Fruit fly (Drosophila melanogaster): ENCODE data around the gene Paip2.

Paip2 gene

DNA sequence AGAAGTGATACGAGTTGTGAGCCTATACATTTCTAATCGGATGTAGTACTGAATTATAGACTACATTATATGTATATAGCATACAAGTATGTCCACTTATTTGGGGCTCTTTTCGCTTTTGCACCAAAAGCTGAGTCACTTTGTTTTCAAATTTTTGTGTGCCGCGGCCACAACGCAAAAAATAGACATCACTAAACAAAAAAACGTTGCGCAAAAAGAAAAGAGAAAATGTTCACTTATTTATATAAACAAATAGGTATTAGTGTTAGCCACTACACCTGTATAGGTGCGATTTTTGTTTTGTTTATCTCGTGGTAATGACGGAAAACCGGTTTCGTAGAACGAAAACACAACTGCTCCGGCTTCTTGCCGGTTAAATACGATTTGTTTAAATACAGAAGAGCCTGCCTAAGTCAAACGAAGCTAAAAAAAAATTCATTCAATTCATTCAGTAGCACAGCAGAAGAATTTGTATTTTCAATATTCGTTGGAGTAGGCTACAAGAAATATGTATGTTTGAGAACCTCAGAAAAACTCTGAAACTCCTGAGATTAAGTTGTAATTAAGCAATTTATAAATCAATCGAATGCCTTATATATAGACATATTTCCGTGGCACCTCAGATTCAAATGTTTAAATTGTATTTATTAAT lies 2.5 kb downstream of the Paip2 start (continued):
- TF ChIP-seq Vsx1 (GFP tag; optimal IDR thresholded peaks at IDR 0.05) (no peak), Mes4 (GFP tag; optimal IDR thresholded peaks at IDR 0.05) (no peak), CG5953 (GFP tag; IDR thresholded peaks at IDR 0.05) (no peak), Hmr (GFP tag; optimal IDR thresholded peaks at IDR 0.05) (no peak), CG18599 (GFP tag; optimal IDR thresholded peaks at IDR 0.05) (no peak), cg (GFP tag; optimal IDR thresholded peaks at IDR 0.05) (peak; percentile 64), grau (tag; optimal IDR thresholded peaks at IDR 0.05) (peak; percentile 96), CG17385 (GFP tag; optimal IDR thresholded peaks at IDR 0.05) (no peak), Gsc (GFP tag; IDR thresholded peaks at IDR 0.05) (no peak), pho (GFP tag; optimal IDR thresholded peaks at IDR 0.05) (no peak), sisA (GFP tag; IDR thresholded peaks at IDR 0.05) (no peak), Camta (GFP tag; optimal IDR thresholded peaks at IDR 0.05) (no peak), da (GFP tag; optimal IDR thresholded peaks at IDR 0.05) (no peak), chm (GFP tag; IDR thresholded peaks at IDR 0.05) (no peak), gem (tag; optimal IDR thresholded peaks at IDR 0.05) (peak; percentile 30), croc (GFP tag; conservative IDR thresholded peaks at IDR 0.05) (no peak), ATbp (GFP tag; optimal IDR thresholded peaks at IDR 0.05) (no peak), sd (tag; optimal IDR thresholded peaks at IDR 0.05) (peak; percentile 51), H2.0 (GFP tag; IDR thresholded peaks at IDR 0.05) (no peak), Hr39 (optimal IDR thresholded peaks at IDR 0.05) (no peak), CG6765 (GFP tag; optimal IDR thresholded peaks at IDR 0.05) (no peak), zf30C (GFP tag; optimal IDR thresholded peaks at IDR 0.05) (no peak), fu2 (GFP tag; optimal IDR thresholded peaks at IDR 0.05) (no peak), exex (tag; optimal IDR thresholded peaks at IDR 0.05) (peak; percentile 37), ro (GFP tag; IDR thresholded peaks at IDR 0.05) (no peak), sc (optimal IDR thresholded peaks at IDR 0.05) (no peak), sc (GFP tag; optimal IDR thresholded peaks at IDR 0.05) (no peak), CG33213 (GFP tag; optimal IDR thresholded peaks at IDR 0.05) (no peak), hbn (GFP tag; IDR thresholded peaks at IDR 0.05; ENCODE audit: partially characterized antibody) (no peak), CG13624 (GFP tag; optimal IDR thresholded peaks at IDR 0.05) (peak; percentile 39), CG10543 (GFP tag; optimal IDR thresholded peaks at IDR 0.05) (peak; percentile 29), CG3281 (GFP tag; optimal IDR thresholded peaks at IDR 0.05) (peak; percentile 22), luna (GFP tag; optimal IDR thresholded peaks at IDR 0.05) (no peak), nmo (GFP tag; optimal IDR thresholded peaks at IDR 0.05) (no peak), CG10147 (GFP tag; optimal IDR thresholded peaks at IDR 0.05) (no peak), Pdp1 (GFP tag; optimal IDR thresholded peaks at IDR 0.05) (peak in 1 of 2 experiments; percentile 85), CG13287 (GFP tag; IDR thresholded peaks at IDR 0.05; ENCODE audit: partially characterized antibody) (peak; percentile 5; the same call in 1 of the 2 replicates), cwo (GFP tag; optimal IDR thresholded peaks at IDR 0.05) (no peak), CG11696 (GFP tag; IDR thresholded peaks at IDR 0.05) (0 out of 2 replicates have a peak, but pooled peaks have one; percentile 4), Rfx (GFP tag; IDR thresholded peaks at IDR 0.05) (peak; percentile 49), Sry-β (GFP tag; optimal IDR thresholded peaks at IDR 0.05) (no peak), CG6683 (GFP tag; optimal IDR thresholded peaks at IDR 0.05) (no peak), kni (GFP tag; optimal IDR thresholded peaks at IDR 0.05) (peak; percentile 4), CG6689 (GFP tag; IDR thresholded peaks at IDR 0.05) (no peak), CG15479 (GFP tag; optimal IDR thresholded peaks at IDR 0.05) (no peak), slbo (GFP tag; IDR thresholded peaks at IDR 0.05) (peak; percentile 60), Xbp1 (GFP tag; optimal IDR thresholded peaks at IDR 0.05) (no peak), usp (GFP tag; optimal IDR thresholded peaks at IDR 0.05) (no peak), amos (GFP tag; IDR thresholded peaks at IDR 0.05; ENCODE audit: partially characterized antibody) (peak; percentile 8; the same call in 1 of the 2 replicates), CG1647 (GFP tag; optimal IDR thresholded peaks at IDR 0.05) (no peak)
